Worm (Caenorhabditis elegans) whole organism, L4 larva: Measurements from ENCODE around the gene spcs-2.
A peak's percentile ranks its signal among the peaks of the same experiment; 100 is the strongest.

Experiments
- F37D6.2 ChIP-seq: sonication (generic microtip); optimal IDR thresholded peaks from 2 replicates; lab custom pipeline; 2016; ENCODE audit warnings: mild to moderate bottlenecking, missing genetic modification characterization, missing compliant biosample characterization
- F49E8.2 ChIP-seq: sonication (generic microtip); optimal IDR thresholded peaks from 2 replicates; lab custom pipeline; 2016; ENCODE audit warnings: missing compliant biosample characterization, mild to moderate bottlenecking, missing genetic modification characterization, borderline replicate concordance
- T20F7.1 ChIP-seq: fragments of 200-800 bp; sonication (Bioruptor generic); optimal IDR thresholded peaks from 2 replicates; lab custom pipeline; 2018; ENCODE audit warnings: mild to moderate bottlenecking, missing genetic modification characterization, missing compliant biosample characterization
- T26A8.4 ChIP-seq: fragments of 200-800 bp; sonication (Bioruptor generic); IDR thresholded peaks from 2 replicates; pipeline ENCODE4 v1.3.6; 2022; ENCODE audit warnings: missing genetic modification characterization, missing compliant biosample characterization
- aly-2 ChIP-seq: sonication (generic microtip); optimal IDR thresholded peaks from 2 replicates; lab custom pipeline; 2018; ENCODE audit warnings: missing biosample characterization, missing genetic modification characterization
- ama-1 ChIP-seq: fragments of 150-350 bp; optimal IDR thresholded peaks from 2 replicates; lab custom pipeline; 2014; ENCODE audit warnings: inconsistent platforms, mixed read lengths
- ceh-20 ChIP-seq: fragments of 200-800 bp; sonication (Bioruptor generic); IDR thresholded peaks from 2 replicates; pipeline ENCODE4 v1.3.6; 2022; ENCODE audit warnings: missing genetic modification reagents, missing genetic modification characterization, missing compliant biosample characterization
- ceh-28 ChIP-seq: fragments of 150-350 bp; optimal IDR thresholded peaks from 2 replicates; lab custom pipeline; 2014; ENCODE audit warnings: missing biosample characterization, missing genetic modification reagents, missing genetic modification characterization
- ceh-32 ChIP-seq: sonication (generic microtip); optimal IDR thresholded peaks from 2 replicates; lab custom pipeline; 2016; ENCODE audit warnings: mild to moderate bottlenecking, missing genetic modification characterization, missing compliant biosample characterization; ENCODE audit not compliant: poor library complexity
- daf-12 ChIP-seq: fragments of 150-350 bp; optimal IDR thresholded peaks from 2 replicates; lab custom pipeline; 2014; ENCODE audit warnings: missing biosample characterization, missing genetic modification reagents, missing genetic modification characterization
- daf-16 ChIP-seq, 3 experiments: sonication (generic microtip); optimal IDR thresholded peaks; 2 replicates each; lab custom pipeline; 2016 to 2017; ENCODE audit warnings: missing genetic modification characterization in 3 of 3, missing genetic modification reagents in 3 of 3, mild to moderate bottlenecking in 2 of 3, missing compliant biosample characterization in 2 of 3, missing biosample characterization in 1 of 3, moderate library complexity in 1 of 3
- daf-19 ChIP-seq: fragments of 200-800 bp; sonication (Bioruptor generic); conservative IDR thresholded peaks from 2 replicates; pipeline ENCODE4 v1.3.6; 2022; ENCODE audit warnings: missing genetic modification characterization, missing compliant biosample characterization
- daf-8 ChIP-seq: fragments of 200-800 bp; sonication (Bioruptor generic); IDR thresholded peaks from 2 replicates; pipeline ENCODE4 v1.3.6; 2022; ENCODE audit warnings: missing genetic modification characterization, missing compliant biosample characterization
- dmd-6 ChIP-seq: fragments of 200-800 bp; sonication (Bioruptor generic); IDR thresholded peaks from 2 replicates; pipeline ENCODE4 v1.3.6; 2022; ENCODE audit warnings: missing genetic modification reagents, missing genetic modification characterization, missing compliant biosample characterization
- dmd-9 ChIP-seq: fragments of 200-800 bp; sonication (Bioruptor generic); IDR thresholded peaks from 2 replicates; pipeline ENCODE4 v1.3.6; 2022; ENCODE audit warnings: missing genetic modification reagents, missing genetic modification characterization, missing compliant biosample characterization
- dve-1 ChIP-seq: sonication (generic microtip); optimal IDR thresholded peaks from 2 replicates; lab custom pipeline; 2017; ENCODE audit warnings: antibody characterized with exemption, mild to moderate bottlenecking, missing genetic modification characterization, missing compliant biosample characterization; ENCODE audit not compliant: insufficient read depth
- egl-43 ChIP-seq: fragments of 200-800 bp; sonication (Bioruptor generic); IDR thresholded peaks from 2 replicates; pipeline ENCODE4 v1.3.6; 2022; ENCODE audit warnings: missing genetic modification reagents, missing genetic modification characterization, missing compliant biosample characterization
- fos-1 ChIP-seq: fragments of 150-350 bp; optimal IDR thresholded peaks from 2 replicates; lab custom pipeline; 2014; ENCODE audit warnings: missing biosample characterization, missing genetic modification characterization
- hlh-30 ChIP-seq: sonication (generic microtip); optimal IDR thresholded peaks from 2 replicates; lab custom pipeline; 2017; ENCODE audit warnings: antibody characterized with exemption, mild to moderate bottlenecking, missing genetic modification characterization, missing compliant biosample characterization; ENCODE audit not compliant: insufficient read depth
- hmg-1.1 ChIP-seq: fragments of 200-800 bp; sonication (Bioruptor generic); IDR thresholded peaks from 2 replicates; pipeline ENCODE4 v1.3.6; 2022; ENCODE audit warnings: missing genetic modification reagents, missing genetic modification characterization, missing compliant biosample characterization
- jun-1 ChIP-seq: fragments of 150-350 bp; optimal IDR thresholded peaks from 2 replicates; lab custom pipeline; 2014; ENCODE audit warnings: missing biosample characterization, missing genetic modification reagents, missing genetic modification characterization
- lim-7 ChIP-seq: fragments of 200-800 bp; sonication (Bioruptor generic); IDR thresholded peaks from 2 replicates; pipeline ENCODE4 v1.3.6; 2022; ENCODE audit warnings: missing genetic modification characterization, missing compliant biosample characterization
- lin-1 ChIP-seq: fragments of 200-800 bp; sonication (Bioruptor generic); IDR thresholded peaks from 2 replicates; pipeline ENCODE4 v1.3.6; 2022; ENCODE audit warnings: missing genetic modification reagents, missing genetic modification characterization, missing compliant biosample characterization
- lin-38 ChIP-seq: fragments of 200-800 bp; sonication (Bioruptor generic); IDR thresholded peaks from 2 replicates; pipeline ENCODE4 v1.3.6; 2022; ENCODE audit warnings: missing genetic modification reagents, missing genetic modification characterization, missing compliant biosample characterization
- lin-39 ChIP-seq: fragments of 150-350 bp; optimal IDR thresholded peaks from 2 replicates; lab custom pipeline; 2014; ENCODE audit warnings: missing biosample characterization, missing genetic modification reagents, missing genetic modification characterization
- lir-3 ChIP-seq: sonication (generic microtip); optimal IDR thresholded peaks from 2 replicates; lab custom pipeline; 2016; ENCODE audit warnings: mild to moderate bottlenecking, missing genetic modification characterization, missing compliant biosample characterization
- lsy-2 ChIP-seq, 2 experiments: fragments of 150-350 bp in 1 of 2; sonication (generic microtip) in 1 of 2; optimal IDR thresholded peaks; 2 replicates each; lab custom pipeline; 2014 to 2017; ENCODE audit warnings: missing biosample characterization in 2 of 2, missing genetic modification characterization in 2 of 2
- madf-9 ChIP-seq: fragments of 200-800 bp; sonication (Bioruptor generic); conservative IDR thresholded peaks from 2 replicates; pipeline ENCODE4 v1.3.6; 2022; ENCODE audit warnings: missing genetic modification reagents, missing genetic modification characterization, missing compliant biosample characterization
- mdt-29 ChIP-seq: fragments of 200-800 bp; sonication (Bioruptor generic); IDR thresholded peaks from 2 replicates; pipeline ENCODE4 v1.3.6; 2022; ENCODE audit warnings: missing genetic modification reagents, missing genetic modification characterization, missing compliant biosample characterization
- mxl-2 ChIP-seq: fragments of 200-800 bp; sonication (Bioruptor generic); conservative IDR thresholded peaks from 2 replicates; pipeline ENCODE4 v1.3.6; 2022; ENCODE audit warnings: missing genetic modification reagents, missing genetic modification characterization, missing compliant biosample characterization
- nhr-10 ChIP-seq: fragments of 150-350 bp; optimal IDR thresholded peaks from 2 replicates; lab custom pipeline; 2014; ENCODE audit warnings: missing biosample characterization, missing genetic modification characterization
- nhr-25 ChIP-seq: sonication (generic microtip); optimal IDR thresholded peaks from 2 replicates; lab custom pipeline; 2017; ENCODE audit warnings: missing genetic modification characterization, mild to moderate bottlenecking, missing compliant biosample characterization, antibody characterized with exemption, moderate library complexity, borderline replicate concordance; ENCODE audit not compliant: insufficient read depth
- nhr-41 ChIP-seq: fragments of 200-800 bp; sonication (Bioruptor generic); IDR thresholded peaks from 2 replicates; pipeline ENCODE4 v1.3.6; 2022; ENCODE audit warnings: missing genetic modification reagents, missing genetic modification characterization, missing compliant biosample characterization
- nhr-48 ChIP-seq: sonication (generic microtip); optimal IDR thresholded peaks from 2 replicates; lab custom pipeline; 2016; ENCODE audit warnings: mild to moderate bottlenecking, missing genetic modification characterization, missing compliant biosample characterization
- nhr-6 ChIP-seq: fragments of 150-350 bp; optimal IDR thresholded peaks from 2 replicates; lab custom pipeline; 2014; ENCODE audit warnings: missing biosample characterization, missing genetic modification characterization
- nhr-76 ChIP-seq: fragments of 150-350 bp; optimal IDR thresholded peaks from 2 replicates; lab custom pipeline; 2014; ENCODE audit warnings: missing biosample characterization, missing genetic modification characterization
- nhr-77 ChIP-seq: fragments of 150-350 bp; optimal IDR thresholded peaks from 2 replicates; lab custom pipeline; 2014; ENCODE audit warnings: missing biosample characterization, missing genetic modification characterization
- pha-4 ChIP-seq, 2 experiments: fragments of 150-350 bp in 1 of 2; fragments of 200-800 bp in 1 of 2; sonication (Bioruptor generic) in 1 of 2; IDR thresholded peaks in 1 of 2; optimal IDR thresholded peaks in 1 of 2; 2 replicates each; pipeline versions ENCODE4 v1.3.6 to Lab custom; 2014 to 2022; ENCODE audit warnings: missing genetic modification characterization in 2 of 2, missing genetic modification reagents in 2 of 2, missing biosample characterization in 1 of 2, missing compliant biosample characterization in 1 of 2
- pqm-1 ChIP-seq: sonication (generic microtip); optimal IDR thresholded peaks from 2 replicates; lab custom pipeline; 2017; ENCODE audit warnings: missing biosample characterization, missing genetic modification characterization
- saeg-2 ChIP-seq: fragments of 200-800 bp; sonication (Bioruptor generic); IDR thresholded peaks from 2 replicates; pipeline ENCODE4 v1.3.6; 2022; ENCODE audit warnings: missing genetic modification reagents, missing genetic modification characterization, missing compliant biosample characterization
- set-16 ChIP-seq: fragments of 200-800 bp; sonication (Bioruptor generic); IDR thresholded peaks from 2 replicates; pipeline ENCODE4 v1.3.6; 2022; ENCODE audit warnings: missing genetic modification reagents, missing genetic modification characterization, missing compliant biosample characterization
- snpc-1.2 ChIP-seq: fragments of 200-800 bp; sonication (Bioruptor generic); IDR thresholded peaks from 2 replicates; pipeline ENCODE4 v1.3.6; 2022; ENCODE audit warnings: missing genetic modification reagents, missing genetic modification characterization, missing compliant biosample characterization
- spr-3 ChIP-seq: fragments of 200-800 bp; sonication (Bioruptor generic); optimal IDR thresholded peaks from 2 replicates; lab custom pipeline; 2018; ENCODE audit warnings: mild to moderate bottlenecking, missing genetic modification characterization, missing compliant biosample characterization
- unc-130 ChIP-seq: sonication (generic microtip); optimal IDR thresholded peaks from 2 replicates; lab custom pipeline; 2016; ENCODE audit warnings: missing genetic modification reagents, missing genetic modification characterization, missing compliant biosample characterization
- unc-39 ChIP-seq: sonication (generic microtip); optimal IDR thresholded peaks from 2 replicates; lab custom pipeline; 2017; ENCODE audit warnings: missing biosample characterization, missing genetic modification characterization
- vab-7 ChIP-seq: fragments of 200-800 bp; sonication (Bioruptor generic); IDR thresholded peaks from 2 replicates; pipeline ENCODE4 v1.3.6; 2022; ENCODE audit warnings: missing genetic modification reagents, missing genetic modification characterization, missing compliant biosample characterization
- zip-11 ChIP-seq: fragments of 200-800 bp; sonication (Bioruptor generic); IDR thresholded peaks from 2 replicates; pipeline ENCODE4 v1.3.6; 2022; ENCODE audit warnings: missing genetic modification characterization, missing compliant biosample characterization
- zip-2 ChIP-seq: fragments of 150-350 bp; optimal IDR thresholded peaks from 2 replicates; lab custom pipeline; 2014; ENCODE audit warnings: missing biosample characterization, missing genetic modification characterization
- ztf-7 ChIP-seq: fragments of 150-350 bp; optimal IDR thresholded peaks from 2 replicates; lab custom pipeline; 2014; ENCODE audit warnings: missing biosample characterization, missing genetic modification characterization

spcs-2 gene

DNA sequence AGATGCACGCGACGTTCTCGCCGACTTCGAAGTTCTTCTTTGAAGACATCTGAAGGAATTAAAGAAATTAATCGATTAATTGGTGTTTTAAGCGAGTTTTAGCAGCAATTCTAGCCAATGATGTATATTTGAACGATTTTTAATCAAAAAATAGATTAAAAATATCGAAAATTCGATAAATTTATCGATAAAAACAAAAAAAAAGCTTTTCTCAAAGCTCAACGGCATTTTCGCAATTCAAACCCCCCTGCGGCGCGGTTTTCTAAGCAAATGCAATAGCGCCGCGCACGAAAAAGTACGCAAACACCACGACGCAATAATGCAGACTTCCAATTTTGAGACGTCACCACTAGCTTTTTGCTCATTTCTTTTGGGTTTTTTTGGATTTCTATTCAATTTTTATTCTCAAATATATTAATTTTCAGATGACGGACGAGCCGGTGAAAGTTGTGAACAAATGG, at the start of gene spcs-2, which contains the start of gene mrg-1:
Gene spcs-2 (plus strand): TSS at position 426 of the 461 bp plus-strand sequence.
Gene mrg-1 (minus strand): TSS at position 51 of the 461 bp plus-strand sequence.
- TF ChIP-seq dmd-6 (GFP tag; lab: Robert Waterston, UW) (peak; percentile 48), F49E8.2 (tag; lab: Kevin White, UChicago) (peak; percentile 60), mdt-29 (GFP tag; lab: Robert Waterston, UW) (no peak), spr-3 (GFP tag; lab: Kevin White, UChicago) (peak; percentile 35), nhr-6 (tag; lab: Kevin White, UChicago) (peak; percentile 74), ztf-7 (tag; lab: Kevin White, UChicago) (peak; percentile 44), T20F7.1 (GFP tag; lab: Kevin White, UChicago) (no peak), zip-11 (GFP tag; lab: Robert Waterston, UW) (no peak), nhr-76 (tag; lab: Kevin White, UChicago) (no peak), lir-3 (no peak), lsy-2 (tag; optimal IDR thresholded peaks at IDR 0.05; lab: Kevin White, UChicago) (peak; percentile 75 to 94), snpc-1.2 (GFP tag; lab: Robert Waterston, UW) (0 out of 2 replicates have a peak, but pooled peaks have one; percentile 25), lin-39 (no peak), aly-2 (tag; lab: Kevin White, UChicago) (no peak), nhr-48 (peak; percentile 1), daf-16 (GFP tag; optimal IDR thresholded peaks at IDR 0.05; lab: Kevin White, UChicago) (no peak), daf-16 (tag; optimal IDR thresholded peaks at IDR 0.05; lab: Kevin White, UChicago) (peak; percentile 78), vab-7 (GFP tag; lab: Robert Waterston, UW) (peak; percentile 79), pha-4 (GFP tag; IDR thresholded peaks at IDR 0.05; lab: Robert Waterston, UW) (peak; percentile 84), pha-4 (tag; optimal IDR thresholded peaks at IDR 0.05; lab: Kevin White, UChicago) (peak; percentile 29), unc-39 (tag; lab: Kevin White, UChicago) (no peak), daf-8 (GFP tag; lab: Robert Waterston, UW) (no peak), fos-1 (tag; lab: Kevin White, UChicago) (no peak), hlh-30 (peak; percentile 77), nhr-10 (no peak), F37D6.2 (tag; lab: Kevin White, UChicago) (peak; percentile 71), egl-43 (GFP tag; lab: Robert Waterston, UW) (peak; percentile 72; the same call in 1 of the 2 replicates), T26A8.4 (GFP tag; lab: Robert Waterston, UW) (peak; percentile 88), nhr-25 (tag; lab: Kevin White, UChicago) (no peak), daf-12 (tag; lab: Kevin White, UChicago) (no peak), lin-38 (GFP tag; lab: Robert Waterston, UW) (peak; percentile 88), ceh-28 (peak; percentile 47), jun-1 (peak; percentile 49), lim-7 (GFP tag; lab: Robert Waterston, UW) (0 out of 2 replicates have a peak, but pooled peaks have one; percentile 52), pqm-1 (no peak), ceh-32 (tag; lab: Kevin White, UChicago) (no peak), daf-19 (GFP tag; lab: Robert Waterston, UW) (no peak), mxl-2 (GFP tag; lab: Robert Waterston, UW) (no peak), lin-1 (peak; percentile 37; the same call in 1 of the 2 replicates), saeg-2 (GFP tag; lab: Robert Waterston, UW) (no peak), nhr-77 (tag; lab: Kevin White, UChicago) (peak; percentile 61), dve-1 (peak; percentile 91), nhr-41 (no peak), madf-9 (GFP tag; lab: Robert Waterston, UW) (peak; percentile 64), set-16 (GFP tag; lab: Robert Waterston, UW) (no peak), hmg-1.1 (GFP tag; lab: Robert Waterston, UW) (peak; percentile 83), dmd-9 (peak; percentile 73), ama-1 (no peak), zip-2 (tag; lab: Kevin White, UChicago) (peak; percentile 56), unc-130 (GFP tag; lab: Kevin White, UChicago) (peak; percentile 93), ceh-20 (GFP tag; lab: Robert Waterston, UW) (peak; percentile 74)
